Worm (Caenorhabditis elegans): ENCODE measurements around the gene C33H5.2.

DNA sequence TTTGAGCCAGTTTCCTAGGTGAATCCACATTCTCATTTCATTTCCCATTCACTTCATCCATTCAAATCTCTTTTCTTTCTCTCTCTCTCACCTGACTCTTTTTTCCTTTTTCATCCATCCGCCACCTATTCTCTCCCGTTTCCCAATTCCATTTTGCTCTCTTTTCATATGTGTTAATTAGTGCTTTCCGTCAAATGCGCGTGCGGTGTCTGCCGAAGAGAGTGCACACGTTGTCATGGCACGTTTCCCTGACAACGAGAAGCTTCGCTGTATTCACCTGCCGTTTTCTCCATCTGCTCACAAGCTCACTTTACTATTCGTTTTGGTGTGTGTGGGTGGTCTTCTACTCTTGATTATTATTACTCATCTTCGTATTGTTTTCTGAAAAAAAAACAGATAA, 35.1 kb downstream of the C33H5.2 start:
- no peak for TF ChIP-seq nhr-237 (tag; optimal IDR thresholded peaks at IDR 0.05)
- TF ChIP-seq blmp-1 (tag; optimal IDR thresholded peaks at IDR 0.05), result no peak
- TF ChIP-seq nhr-12 (tag; optimal IDR thresholded peaks at IDR 0.05), result no peak
- TF ChIP-seq unc-39 (tag; optimal IDR thresholded peaks at IDR 0.05), result no peak
- no peak for TF ChIP-seq pha-4 (tag; optimal IDR thresholded peaks at IDR 0.05)
- TF ChIP-seq nhr-28 (tag; optimal IDR thresholded peaks at IDR 0.05), result no peak
- no peak for TF ChIP-seq snpc-4 (tag; optimal IDR thresholded peaks at IDR 0.05)
- no peak for TF ChIP-seq mab-5 (tag; optimal IDR thresholded peaks at IDR 0.05)
- no peak for TF ChIP-seq lsy-2 (tag; optimal IDR thresholded peaks at IDR 0.05)
- no peak for TF ChIP-seq cnd-1 (tag; optimal IDR thresholded peaks at IDR 0.05)
- TF ChIP-seq elt-3 (tag; optimal IDR thresholded peaks at IDR 0.05), result no peak
- no peak for TF ChIP-seq unc-62 (GFP tag; optimal IDR thresholded peaks at IDR 0.05)
- no peak for TF ChIP-seq sem-2 (GFP tag; optimal IDR thresholded peaks at IDR 0.05)
